Worm (Caenorhabditis elegans) whole organism, midembryonic: ENCODE results near the gene rpb-11.

Experiments
- T22C8.4 ChIP-seq: fragments of 200-800 bp; sonication (Bioruptor generic); IDR thresholded peaks from 2 replicates; pipeline ENCODE4 v1.3.6; 2022; ENCODE audit warnings: missing genetic modification characterization, missing compliant biosample characterization
- cog-1 ChIP-seq: sonication (generic microtip); optimal IDR thresholded peaks from 2 replicates; lab custom pipeline; 2016; ENCODE audit warnings: missing genetic modification characterization, missing compliant biosample characterization
- flt-1 ChIP-seq: fragments of 200-800 bp; sonication (Bioruptor generic); IDR thresholded peaks from 2 replicates; pipeline ENCODE4 v1.3.6; 2022; ENCODE audit warnings: missing genetic modification characterization, missing compliant biosample characterization
- ztf-23 ChIP-seq: fragments of 200-800 bp; sonication (Bioruptor generic); IDR thresholded peaks from 2 replicates; pipeline ENCODE4 v1.3.6; 2022; ENCODE audit warnings: missing genetic modification reagents, missing genetic modification characterization, missing compliant biosample characterization
- ztf-29 ChIP-seq: fragments of 200-800 bp; sonication (Bioruptor generic); IDR thresholded peaks from 2 replicates; pipeline ENCODE4 v1.3.6; 2022; ENCODE audit warnings: missing genetic modification reagents, missing genetic modification characterization, missing compliant biosample characterization

DNA sequence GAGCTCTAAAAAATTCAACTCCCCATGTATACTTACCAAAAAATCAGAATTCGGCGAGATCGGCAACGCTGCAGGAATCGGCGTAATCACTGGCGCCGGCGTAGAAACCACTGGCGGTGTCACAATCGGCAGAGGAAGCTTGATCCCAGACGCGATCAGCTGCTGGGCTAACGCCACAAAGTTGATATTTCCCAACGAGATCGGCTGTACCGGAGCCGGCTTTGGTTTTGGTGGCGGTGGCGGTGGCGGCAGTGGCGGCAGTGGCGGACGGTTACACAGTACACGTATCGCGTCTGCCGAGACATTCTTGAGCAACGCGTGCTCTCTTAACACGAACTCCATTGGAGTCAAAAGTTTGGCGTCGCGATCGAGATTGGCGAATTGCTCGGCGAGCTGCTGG, 25.3 kb upstream of the rpb-11 start:
- TF ChIP-seq T22C8.4 (GFP tag; lab: Robert Waterston, UW), result no peak
- no peak for TF ChIP-seq ztf-29 (GFP tag; lab: Robert Waterston, UW)
- TF ChIP-seq ztf-23 (GFP tag; lab: Robert Waterston, UW), result no peak
- no peak for TF ChIP-seq cog-1
- no peak for TF ChIP-seq flt-1 (GFP tag; lab: Robert Waterston, UW)
